Fruit fly (Drosophila melanogaster) whole organism, embryonic: Measurements from ENCODE around the gene CG11562.

Source experiments
- Ada2b ChIP-seq: fragments of 200-800 bp; sonication (Bioruptor generic); IDR thresholded peaks from 2 replicates; pipeline ENCODE4 v1.3.6; 2022; ENCODE audit warnings: missing biosample characterization, missing genetic modification characterization
- Blimp-1 ChIP-seq: fragments of 200-800 bp; sonication (Bioruptor generic); optimal IDR thresholded peaks from 3 replicates; lab custom pipeline; 2018; ENCODE audit warnings: missing biosample characterization, missing genetic modification characterization, mild to moderate bottlenecking, moderate library complexity, missing genetic modification reagents
- CG11398 ChIP-seq: fragments of 200-800 bp; sonication (Bioruptor generic); optimal IDR thresholded peaks from 2 replicates; lab custom pipeline; 2016; ENCODE audit warnings: missing biosample characterization, missing genetic modification characterization
- CG12236 ChIP-seq: fragments of 200-800 bp; sonication (Bioruptor generic); optimal IDR thresholded peaks from 2 replicates; lab custom pipeline; 2016; ENCODE audit warnings: missing biosample characterization, missing genetic modification characterization
- CG13296 ChIP-seq: fragments of 200-800 bp; sonication (Bioruptor generic); optimal IDR thresholded peaks from 3 replicates; lab custom pipeline; 2018; ENCODE audit warnings: missing biosample characterization, mild to moderate bottlenecking, missing genetic modification characterization
- CG14710 ChIP-seq: fragments of 200-800 bp; sonication (Bioruptor generic); optimal IDR thresholded peaks from 3 replicates; lab custom pipeline; 2019; ENCODE audit warnings: missing biosample characterization, mild to moderate bottlenecking, missing genetic modification characterization, moderate library complexity
- CG14860 ChIP-seq: fragments of 200-800 bp; sonication (Bioruptor generic); IDR thresholded peaks from 3 replicates; pipeline ENCODE4 v1.3.6; 2022; ENCODE audit warnings: missing biosample characterization, missing genetic modification characterization; ENCODE audit not compliant: partially characterized antibody
- CG15011 ChIP-seq: fragments of 200-800 bp; sonication (Bioruptor generic); optimal IDR thresholded peaks from 3 replicates; lab custom pipeline; 2018; ENCODE audit warnings: missing biosample characterization, mild to moderate bottlenecking, missing genetic modification characterization
- CG18476 ChIP-seq: fragments of 200-800 bp; sonication (Bioruptor generic); optimal IDR thresholded peaks from 2 replicates; lab custom pipeline; 2016; ENCODE audit warnings: missing biosample characterization, mild to moderate bottlenecking, missing genetic modification characterization
- CG18764 ChIP-seq: fragments of 200-800 bp; sonication (Bioruptor generic); optimal IDR thresholded peaks from 3 replicates; lab custom pipeline; 2016; ENCODE audit warnings: missing biosample characterization, missing genetic modification characterization
- CG2889 ChIP-seq: fragments of 200-800 bp; sonication (Bioruptor generic); IDR thresholded peaks from 3 replicates; pipeline ENCODE4 v1.3.6; 2022; ENCODE audit warnings: missing biosample characterization, missing genetic modification characterization
- CG31441 ChIP-seq: fragments of 200-800 bp; sonication (Bioruptor generic); IDR thresholded peaks from 2 replicates; pipeline ENCODE4 v1.3.6; 2022; ENCODE audit warnings: missing biosample characterization, missing genetic modification characterization
- CG34224 ChIP-seq: fragments of 200-800 bp; sonication (Bioruptor generic); IDR thresholded peaks from 3 replicates; pipeline ENCODE4 v1.3.6; 2022; ENCODE audit warnings: missing biosample characterization, missing genetic modification characterization; ENCODE audit not compliant: partially characterized antibody
- CG3726 ChIP-seq: fragments of 200-800 bp; sonication (Bioruptor generic); IDR thresholded peaks from 3 replicates; pipeline ENCODE4, ENCODE4 v1.3.6; 2022; ENCODE audit warnings: missing biosample characterization, missing genetic modification characterization
- CG3838 ChIP-seq: fragments of 200-800 bp; sonication (Bioruptor generic); optimal IDR thresholded peaks from 3 replicates; lab custom pipeline; 2016; ENCODE audit warnings: missing biosample characterization, missing genetic modification characterization
- CG6765 ChIP-seq: fragments of 200-800 bp; sonication (Bioruptor generic); optimal IDR thresholded peaks from 3 replicates; lab custom pipeline; 2017; ENCODE audit warnings: missing biosample characterization, mild to moderate bottlenecking, missing genetic modification characterization
- CG7372 ChIP-seq: fragments of 200-800 bp; sonication (Bioruptor generic); IDR thresholded peaks from 2 replicates; pipeline ENCODE4 v1.3.6; 2022; ENCODE audit warnings: missing biosample characterization, missing genetic modification characterization
- CG7786 ChIP-seq: fragments of 200-800 bp; sonication (Bioruptor generic); optimal IDR thresholded peaks from 2 replicates; lab custom pipeline; 2016; ENCODE audit warnings: missing biosample characterization, missing genetic modification characterization
- CG8944 ChIP-seq: fragments of 200-800 bp; sonication (Bioruptor generic); optimal IDR thresholded peaks from 3 replicates; lab custom pipeline; 2016; ENCODE audit warnings: missing biosample characterization, missing genetic modification characterization
- Dbx ChIP-seq: fragments of 200-800 bp; sonication (Bioruptor generic); IDR thresholded peaks from 3 replicates; pipeline ENCODE4 v1.3.6; 2022; ENCODE audit warnings: missing biosample characterization, missing genetic modification characterization
- Dfd ChIP-seq, 2 experiments: fragments of >200 bp; optimal IDR thresholded peaks; 2 replicates each; lab custom pipeline; 2017; ENCODE audit warnings: missing biosample characterization in 2 of 2, missing genetic modification characterization in 2 of 2
- E2f1 ChIP-seq: fragments of 200-800 bp; sonication (Bioruptor generic); IDR thresholded peaks from 2 replicates; pipeline ENCODE4 v1.3.6; 2022; ENCODE audit warnings: missing biosample characterization, missing genetic modification characterization
- Fer2 ChIP-seq: fragments of 200-800 bp; sonication (Bioruptor generic); optimal IDR thresholded peaks from 2 replicates; lab custom pipeline; 2018; ENCODE audit warnings: missing biosample characterization, mild to moderate bottlenecking, missing genetic modification characterization, moderate library complexity
- HLHmδ ChIP-seq: fragments of 200-800 bp; sonication (Bioruptor generic); optimal IDR thresholded peaks from 2 replicates; lab custom pipeline; 2018; ENCODE audit warnings: missing biosample characterization, mild to moderate bottlenecking, missing genetic modification characterization, moderate library complexity
- Hmr ChIP-seq: fragments of 200-800 bp; sonication (Bioruptor generic); optimal IDR thresholded peaks from 3 replicates; lab custom pipeline; 2017; ENCODE audit warnings: mild to moderate bottlenecking, missing biosample characterization, missing genetic modification reagents, missing genetic modification characterization
- Hr39 ChIP-seq: fragments of >200 bp; optimal IDR thresholded peaks from 2 replicates; lab custom pipeline; 2017
- Hr78 ChIP-seq, 2 experiments: fragments of 200-800 bp in 1 of 2; fragments of >200 bp in 1 of 2; sonication (Bioruptor generic) in 1 of 2; optimal IDR thresholded peaks; 2 replicates each; lab custom pipeline; 2017 to 2019; ENCODE audit warnings: missing biosample characterization in 2 of 2, missing genetic modification characterization in 2 of 2, mild to moderate bottlenecking in 1 of 2, moderate library complexity in 1 of 2
- Max ChIP-seq: fragments of 200-800 bp; sonication (Bioruptor generic); optimal IDR thresholded peaks from 2 replicates; lab custom pipeline; 2016; ENCODE audit warnings: missing biosample characterization, mild to moderate bottlenecking, missing genetic modification characterization
- Mrtf ChIP-seq: fragments of 200-800 bp; sonication (Bioruptor generic); IDR thresholded peaks from 3 replicates; pipeline ENCODE4 v1.3.6; 2022; ENCODE audit warnings: missing biosample characterization, missing genetic modification characterization
- Side ChIP-seq: fragments of 200-800 bp; sonication (Bioruptor generic); optimal IDR thresholded peaks from 2 replicates; lab custom pipeline; 2016; ENCODE audit warnings: missing biosample characterization, missing genetic modification characterization
- Sox100B ChIP-seq: fragments of 200-800 bp; sonication (Bioruptor generic); optimal IDR thresholded peaks from 3 replicates; lab custom pipeline; 2018; ENCODE audit warnings: missing biosample characterization, mild to moderate bottlenecking, missing genetic modification characterization
- Spps ChIP-seq: fragments of 200-800 bp; sonication (Bioruptor generic); optimal IDR thresholded peaks from 2 replicates; lab custom pipeline; 2018; ENCODE audit warnings: missing biosample characterization, mild to moderate bottlenecking, missing genetic modification characterization
- ara ChIP-seq: fragments of 200-800 bp; sonication (Bioruptor generic); IDR thresholded peaks from 2 replicates; pipeline ENCODE4 v1.3.6; 2022; ENCODE audit warnings: missing biosample characterization, missing genetic modification characterization
- ato ChIP-seq: fragments of 200-800 bp; sonication (Bioruptor generic); IDR thresholded peaks from 2 replicates; pipeline ENCODE4 v1.3.6; 2022; ENCODE audit warnings: missing biosample characterization, missing genetic modification characterization; ENCODE audit not compliant: partially characterized antibody
- cato ChIP-seq: fragments of 200-800 bp; sonication (Bioruptor generic); optimal IDR thresholded peaks from 2 replicates; lab custom pipeline; 2016; ENCODE audit warnings: missing biosample characterization, missing genetic modification characterization, borderline replicate concordance
- da ChIP-seq: fragments of 200-800 bp; sonication (Bioruptor generic); optimal IDR thresholded peaks from 2 replicates; lab custom pipeline; 2016; ENCODE audit warnings: missing biosample characterization, missing genetic modification characterization
- eve ChIP-seq, 2 experiments: fragments of >200 bp; optimal IDR thresholded peaks; 2 replicates each; lab custom pipeline; 2017; ENCODE audit warnings: missing biosample characterization in 2 of 2, missing genetic modification characterization in 2 of 2
- fd96Cb ChIP-seq: fragments of 200-800 bp; sonication (Bioruptor generic); optimal IDR thresholded peaks from 2 replicates; lab custom pipeline; 2018; ENCODE audit warnings: missing biosample characterization, mild to moderate bottlenecking, missing genetic modification characterization, moderate library complexity
- gce ChIP-seq: fragments of 200-800 bp; sonication (Bioruptor generic); IDR thresholded peaks from 3 replicates; pipeline ENCODE4 v1.3.6; 2022; ENCODE audit warnings: missing biosample characterization, missing genetic modification characterization
- grau ChIP-seq: fragments of 200-800 bp; optimal IDR thresholded peaks from 3 replicates; lab custom pipeline; 2019; ENCODE audit warnings: missing biosample characterization, mild to moderate bottlenecking, missing genetic modification characterization, moderate library complexity
- lola ChIP-seq, 3 experiments: fragments of >200 bp in 2 of 3; fragments of 200-800 bp in 1 of 3; sonication (Bioruptor generic) in 1 of 3; optimal IDR thresholded peaks; 2 replicates each; lab custom pipeline; 2017 to 2019; ENCODE audit warnings: missing biosample characterization in 3 of 3, missing genetic modification characterization in 3 of 3, mild to moderate bottlenecking in 1 of 3, moderate library complexity in 1 of 3
- mld ChIP-seq: fragments of 200-800 bp; sonication (Bioruptor generic); IDR thresholded peaks from 3 replicates; pipeline ENCODE4 v1.3.6; 2022; ENCODE audit warnings: missing biosample characterization, missing genetic modification characterization; ENCODE audit not compliant: partially characterized antibody
- prd ChIP-seq, 3 experiments: fragments of >200 bp in 2 of 3; fragments of 200-800 bp in 1 of 3; sonication (Bioruptor generic) in 1 of 3; optimal IDR thresholded peaks in 2 of 3; IDR thresholded peaks in 1 of 3; 2 replicates in 2 of 3; 3 replicates in 1 of 3; pipeline versions ENCODE4 v1.3.6 to Lab custom; 2017 to 2022; ENCODE audit warnings: missing biosample characterization in 1 of 3, missing genetic modification characterization in 1 of 3
- repo ChIP-seq: fragments of 200-800 bp; sonication (Bioruptor generic); optimal IDR thresholded peaks from 2 replicates; lab custom pipeline; 2016; ENCODE audit warnings: missing biosample characterization, missing genetic modification characterization
- sens-2 ChIP-seq: fragments of 200-800 bp; sonication (Bioruptor generic); IDR thresholded peaks from 2 replicates; pipeline ENCODE4 v1.3.6; 2022; ENCODE audit warnings: missing biosample characterization, missing genetic modification characterization
- slbo ChIP-seq: fragments of 200-800 bp; sonication (Bioruptor generic); IDR thresholded peaks from 2 replicates; pipeline ENCODE4 v1.3.6; 2022; ENCODE audit warnings: missing biosample characterization, missing genetic modification characterization
- sqz ChIP-seq: fragments of 200-800 bp; sonication (Bioruptor generic); optimal IDR thresholded peaks from 3 replicates; lab custom pipeline; 2018; ENCODE audit warnings: missing biosample characterization, mild to moderate bottlenecking, missing genetic modification characterization
- sug ChIP-seq: fragments of 200-800 bp; optimal IDR thresholded peaks from 2 replicates; lab custom pipeline; 2019; ENCODE audit warnings: missing biosample characterization, mild to moderate bottlenecking, missing genetic modification characterization, moderate library complexity
- trem ChIP-seq: fragments of 200-800 bp; optimal IDR thresholded peaks from 3 replicates; lab custom pipeline; 2019; ENCODE audit warnings: missing biosample characterization, mild to moderate bottlenecking, missing genetic modification characterization, moderate library complexity

CG11562 gene

dm6 chr2L:250507-251215 lies 41.6 kb upstream of the CG11562 start, which contains the start of gene kis (continued):
- TF ChIP-seq CG14710 (tag; lab: Kevin White, UChicago), result peak; percentile 80
- no peak for TF ChIP-seq sens-2 (GFP tag; lab: Robert Waterston, UW)
- TF ChIP-seq grau, result peak; percentile 39
- no peak for TF ChIP-seq da (GFP tag; lab: Kevin White, UChicago)
- TF ChIP-seq repo, result peak; percentile 12
- peak; percentile 73; the same call in 2 of the 3 replicates for TF ChIP-seq Dbx (GFP tag; lab: Robert Waterston, UW)
- TF ChIP-seq Mrtf (GFP tag; lab: Robert Waterston, UW), result no peak
- peak; percentile 91 for TF ChIP-seq ato
- TF ChIP-seq CG2889 (GFP tag; lab: Robert Waterston, UW), result no peak
- TF ChIP-seq CG13296 (GFP tag; lab: Kevin White, UChicago), result peak; percentile 30
- peak; percentile 76 for TF ChIP-seq trem (tag; lab: Kevin White, UChicago)
- no peak for TF ChIP-seq Fer2 (tag; lab: Kevin White, UChicago)
- no peak for TF ChIP-seq ara
- peak; percentile 2 for TF ChIP-seq CG18476 (GFP tag; lab: Kevin White, UChicago)
- no peak for TF ChIP-seq CG12236 (GFP tag; lab: Kevin White, UChicago)
- TF ChIP-seq mld (GFP tag; lab: Robert Waterston, UW), result peak; percentile 89
- no peak for TF ChIP-seq CG31441 (GFP tag; lab: Robert Waterston, UW)
- no peak for TF ChIP-seq CG3726 (GFP tag; lab: Robert Waterston, UW)
- no peak for TF ChIP-seq Ada2b
- no peak for TF ChIP-seq gce (GFP tag; lab: Robert Waterston, UW)
- TF ChIP-seq E2f1 (GFP tag; lab: Robert Waterston, UW), result 0 out of 2 replicates have a peak, but pooled peaks have one; percentile 14
- TF ChIP-seq sqz, result peak; percentile 65
- TF ChIP-seq Blimp-1 (GFP tag; lab: Kevin White, UChicago), result peak; percentile 11
- TF ChIP-seq CG7786 (GFP tag; lab: Kevin White, UChicago), result no peak
- no peak for TF ChIP-seq prd (optimal IDR thresholded peaks at IDR 0.05; lab: Kevin White, UChicago)
- TF ChIP-seq prd (GFP tag; IDR thresholded peaks at IDR 0.05; lab: Robert Waterston, UW), result peak; percentile 49; the same call in 2 of the 3 replicates
- TF ChIP-seq sug (tag; lab: Kevin White, UChicago), result peak; percentile 64
- TF ChIP-seq fd96Cb (tag; lab: Kevin White, UChicago), result no peak
- no peak for TF ChIP-seq CG15011 (GFP tag; lab: Kevin White, UChicago)
- peak in 1 of 2 experiments; percentile 59 for TF ChIP-seq Hr78 (GFP tag; optimal IDR thresholded peaks at IDR 0.05; lab: Kevin White, UChicago)
- peak; percentile 96 for TF ChIP-seq CG34224
- no peak for TF ChIP-seq Dfd (GFP tag; optimal IDR thresholded peaks at IDR 0.05; lab: Kevin White, UChicago)
- TF ChIP-seq Hr39 (lab: Kevin White, UChicago), result no peak
- TF ChIP-seq Hmr (GFP tag; lab: Kevin White, UChicago), result peak; percentile 66
- TF ChIP-seq lola (GFP tag; optimal IDR thresholded peaks at IDR 0.05; lab: Kevin White, UChicago), result no peak
- TF ChIP-seq CG11398 (GFP tag; lab: Kevin White, UChicago), result no peak
- no peak for TF ChIP-seq CG6765 (GFP tag; lab: Kevin White, UChicago)
- TF ChIP-seq slbo (GFP tag; lab: Robert Waterston, UW), result peak; percentile 61
- TF ChIP-seq Max (GFP tag; lab: Kevin White, UChicago), result peak; percentile 65
- TF ChIP-seq CG3838 (GFP tag; lab: Kevin White, UChicago), result peak; percentile 4
- no peak for TF ChIP-seq eve (GFP tag; optimal IDR thresholded peaks at IDR 0.05; lab: Kevin White, UChicago)
- TF ChIP-seq Side (GFP tag; lab: Kevin White, UChicago), result peak; percentile 34
- no peak for TF ChIP-seq cato (GFP tag; lab: Kevin White, UChicago)
- no peak for TF ChIP-seq CG7372 (GFP tag; lab: Robert Waterston, UW)
- TF ChIP-seq CG8944, result peak; percentile 6
- TF ChIP-seq HLHmδ (GFP tag; lab: Kevin White, UChicago), result no peak
- no peak for TF ChIP-seq Spps (tag; lab: Kevin White, UChicago)
- TF ChIP-seq CG14860 (GFP tag; lab: Robert Waterston, UW), result peak; percentile 94
- no peak for TF ChIP-seq CG18764 (GFP tag; lab: Kevin White, UChicago)
- TF ChIP-seq Sox100B (GFP tag; lab: Kevin White, UChicago), result no peak
